Fruit fly (Drosophila melanogaster): ENCODE data around the gene CG15439.

DNA sequence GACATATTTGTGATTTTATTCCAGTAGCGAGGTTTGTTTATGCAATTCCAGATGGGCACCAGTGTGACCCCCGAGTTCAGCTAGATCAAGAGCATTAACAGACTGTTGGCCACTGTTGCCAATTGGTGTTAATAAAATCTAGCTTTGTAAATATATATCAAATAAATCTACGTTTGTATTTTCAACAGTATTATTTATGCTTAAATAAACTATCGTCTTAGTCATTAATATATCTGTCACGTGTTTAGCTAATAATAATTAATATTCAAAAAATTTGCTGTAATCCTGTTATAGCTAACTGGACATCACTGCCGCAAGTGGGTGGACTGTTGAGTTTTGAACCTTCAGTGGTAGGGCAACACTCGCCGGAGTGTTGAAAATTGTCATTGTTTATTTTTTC is 6.7 kb upstream of the CG15439 start, which contains the start of the genes mRpL27 and CG15435:
- TF ChIP-seq CG6854 (GFP tag; optimal IDR thresholded peaks at IDR 0.05) = no peak
- no peak for TF ChIP-seq Gug (GFP tag; IDR thresholded peaks at IDR 0.05)
- TF ChIP-seq CG31627 (GFP tag; optimal IDR thresholded peaks at IDR 0.05) = peak; percentile 5
- no peak for TF ChIP-seq Blimp-1 (GFP tag; optimal IDR thresholded peaks at IDR 0.05)
- TF ChIP-seq CG34406 (GFP tag; optimal IDR thresholded peaks at IDR 0.05) = no peak
- TF ChIP-seq CG8632 (GFP tag; optimal IDR thresholded peaks at IDR 0.05) = no peak
- no peak for TF ChIP-seq CG10631 (GFP tag; optimal IDR thresholded peaks at IDR 0.05)
- TF ChIP-seq Sox14 (GFP tag; optimal IDR thresholded peaks at IDR 0.05) = peak; percentile 50
- TF ChIP-seq CG6808 (GFP tag; optimal IDR thresholded peaks at IDR 0.05) = no peak
- no peak for TF ChIP-seq CG11902 (GFP tag; optimal IDR thresholded peaks at IDR 0.05)
- no peak for TF ChIP-seq CG3919 (GFP tag; optimal IDR thresholded peaks at IDR 0.05)

Data from whole organism, prepupa.